Fruit fly (Drosophila melanogaster) whole organism, embryonic: Measurements from ENCODE around the gene CG31809.

Experiments
- Bteb2 ChIP-seq: fragments of 200-800 bp; sonication (Bioruptor generic); optimal IDR thresholded peaks from 2 replicates; lab custom pipeline; 2016; ENCODE audit warnings: missing biosample characterization, missing genetic modification characterization
- CG1024 ChIP-seq: fragments of 200-800 bp; sonication (Bioruptor generic); IDR thresholded peaks from 2 replicates; pipeline ENCODE4 v1.3.6; 2022; ENCODE audit warnings: missing biosample characterization, missing genetic modification characterization
- CG10267 ChIP-seq: fragments of 200-800 bp; sonication (Bioruptor generic); optimal IDR thresholded peaks from 2 replicates; lab custom pipeline; 2018; ENCODE audit warnings: missing biosample characterization, mild to moderate bottlenecking, missing genetic modification characterization, moderate library complexity
- CG10543 ChIP-seq: fragments of 200-800 bp; sonication (Bioruptor generic); optimal IDR thresholded peaks from 3 replicates; lab custom pipeline; 2017; ENCODE audit warnings: missing biosample characterization, mild to moderate bottlenecking, missing genetic modification characterization, moderate library complexity
- CG10979 ChIP-seq: fragments of 200-800 bp; sonication (Bioruptor generic); optimal IDR thresholded peaks from 2 replicates; lab custom pipeline; 2018; ENCODE audit warnings: missing biosample characterization, mild to moderate bottlenecking, missing genetic modification characterization, moderate library complexity
- CG11456 ChIP-seq: fragments of 200-800 bp; sonication (Bioruptor generic); IDR thresholded peaks from 3 replicates; pipeline ENCODE4 v1.3.6; 2022; ENCODE audit warnings: missing biosample characterization, missing genetic modification characterization
- CG12942 ChIP-seq: fragments of 200-800 bp; sonication (Bioruptor generic); optimal IDR thresholded peaks from 3 replicates; lab custom pipeline; 2016; ENCODE audit warnings: missing biosample characterization, missing genetic modification characterization
- CG14014 ChIP-seq: fragments of 200-800 bp; sonication (Bioruptor generic); IDR thresholded peaks from 2 replicates; pipeline ENCODE4 v1.3.6; 2022; ENCODE audit warnings: missing biosample characterization, missing genetic modification characterization
- CG1602 ChIP-seq: fragments of 200-800 bp; sonication (Bioruptor generic); optimal IDR thresholded peaks from 3 replicates; lab custom pipeline; 2016; ENCODE audit warnings: missing biosample characterization, missing genetic modification characterization
- CG17186 ChIP-seq: fragments of 200-800 bp; sonication (Bioruptor generic); optimal IDR thresholded peaks from 3 replicates; lab custom pipeline; 2017; ENCODE audit warnings: missing biosample characterization, missing genetic modification reagents, missing genetic modification characterization
- CG17328 ChIP-seq: fragments of 200-800 bp; sonication (Bioruptor generic); IDR thresholded peaks from 2 replicates; pipeline ENCODE4 v1.3.6; 2022; ENCODE audit warnings: missing biosample characterization, missing genetic modification characterization
- CG17361 ChIP-seq: fragments of 200-800 bp; sonication (Bioruptor generic); IDR thresholded peaks from 3 replicates; pipeline ENCODE4 v1.3.6; 2022; ENCODE audit warnings: missing biosample characterization, missing genetic modification characterization
- CG18011 ChIP-seq: fragments of 200-800 bp; sonication (Bioruptor generic); optimal IDR thresholded peaks from 2 replicates; lab custom pipeline; 2017; ENCODE audit warnings: missing biosample characterization, missing genetic modification characterization, mild to moderate bottlenecking, moderate library complexity, missing genotype
- CG1832 ChIP-seq: fragments of 200-800 bp; sonication (Bioruptor generic); optimal IDR thresholded peaks from 2 replicates; lab custom pipeline; 2017; ENCODE audit warnings: missing biosample characterization, mild to moderate bottlenecking, missing genetic modification characterization, inconsistent platforms
- CG18476 ChIP-seq: fragments of 200-800 bp; sonication (Bioruptor generic); optimal IDR thresholded peaks from 2 replicates; lab custom pipeline; 2016; ENCODE audit warnings: missing biosample characterization, mild to moderate bottlenecking, missing genetic modification characterization
- CG4617 ChIP-seq: fragments of 200-800 bp; sonication (Bioruptor generic); optimal IDR thresholded peaks from 3 replicates; lab custom pipeline; 2016; ENCODE audit warnings: missing biosample characterization, missing genetic modification characterization, borderline replicate concordance
- CG8388 ChIP-seq: fragments of 200-800 bp; sonication (Bioruptor generic); optimal IDR thresholded peaks from 2 replicates; lab custom pipeline; 2019; ENCODE audit warnings: missing biosample characterization, mild to moderate bottlenecking, missing genetic modification characterization, moderate library complexity
- D19B ChIP-seq: fragments of 200-800 bp; sonication (Bioruptor generic); optimal IDR thresholded peaks from 2 replicates; lab custom pipeline; 2017; ENCODE audit warnings: missing biosample characterization, mild to moderate bottlenecking, missing genetic modification characterization
- Dp ChIP-seq: fragments of 200-800 bp; sonication (Bioruptor generic); optimal IDR thresholded peaks from 2 replicates; lab custom pipeline; 2018; ENCODE audit warnings: missing biosample characterization, mild to moderate bottlenecking, missing genetic modification characterization, moderate library complexity
- HmgD ChIP-seq: fragments of 200-800 bp; sonication (Bioruptor generic); optimal IDR thresholded peaks from 3 replicates; lab custom pipeline; 2016; ENCODE audit warnings: missing biosample characterization, missing genetic modification characterization
- Hr51 ChIP-seq, 2 experiments: fragments of 200-800 bp; sonication (Bioruptor generic); optimal IDR thresholded peaks; 2 replicates in 1 of 2; 3 replicates in 1 of 2; lab custom pipeline; 2016 to 2018; ENCODE audit warnings: missing biosample characterization in 2 of 2, missing genetic modification characterization in 2 of 2, mild to moderate bottlenecking in 1 of 2, moderate library complexity in 1 of 2
- NK7.1 ChIP-seq: fragments of 200-800 bp; sonication (Bioruptor generic); optimal IDR thresholded peaks from 3 replicates; lab custom pipeline; 2016; ENCODE audit warnings: missing biosample characterization, missing genetic modification characterization
- Ptx1 ChIP-seq: fragments of 200-800 bp; sonication (Bioruptor generic); IDR thresholded peaks from 2 replicates; pipeline ENCODE4 v1.3.6; 2022; ENCODE audit warnings: missing biosample characterization, missing genetic modification characterization
- Rx ChIP-seq: fragments of 200-800 bp; sonication (Bioruptor generic); IDR thresholded peaks from 2 replicates; pipeline ENCODE4 v1.3.6; 2022; ENCODE audit warnings: missing biosample characterization, missing genetic modification characterization
- Side ChIP-seq: fragments of 200-800 bp; sonication (Bioruptor generic); optimal IDR thresholded peaks from 2 replicates; lab custom pipeline; 2016; ENCODE audit warnings: missing biosample characterization, missing genetic modification characterization
- Six4 ChIP-seq: fragments of 200-800 bp; sonication (Bioruptor generic); optimal IDR thresholded peaks from 2 replicates; lab custom pipeline; 2016; ENCODE audit warnings: missing biosample characterization, missing genetic modification characterization
- Trl ChIP-seq, 3 experiments: fragments of >200 bp in 2 of 3; fragments of 200-800 bp in 1 of 3; sonication (Bioruptor generic) in 1 of 3; optimal IDR thresholded peaks; 2 replicates in 1 of 3; 3 replicates in 2 of 3; lab custom pipeline; 2016 to 2017; ENCODE audit warnings: missing biosample characterization in 1 of 3, missing genetic modification characterization in 1 of 3
- cato ChIP-seq: fragments of 200-800 bp; sonication (Bioruptor generic); optimal IDR thresholded peaks from 2 replicates; lab custom pipeline; 2016; ENCODE audit warnings: missing biosample characterization, missing genetic modification characterization, borderline replicate concordance
- cg ChIP-seq: fragments of 200-800 bp; sonication (Bioruptor generic); optimal IDR thresholded peaks from 3 replicates; lab custom pipeline; 2019; ENCODE audit warnings: missing biosample characterization, mild to moderate bottlenecking, missing genetic modification characterization, moderate library complexity
- chinmo ChIP-seq: fragments of 200-800 bp; sonication (Bioruptor generic); IDR thresholded peaks from 4 replicates; pipeline ENCODE4 v1.3.6; 2022; ENCODE audit warnings: missing biosample characterization, missing genetic modification characterization; ENCODE audit not compliant: partially characterized antibody
- corto ChIP-seq: fragments of 200-800 bp; sonication (Bioruptor generic); optimal IDR thresholded peaks from 2 replicates; lab custom pipeline; 2016; ENCODE audit warnings: missing biosample characterization, mild to moderate bottlenecking, missing genetic modification characterization, moderate library complexity
- croc ChIP-seq: fragments of 200-800 bp; sonication (Bioruptor generic); conservative IDR thresholded peaks from 3 replicates; pipeline ENCODE4 v1.3.6; 2022; ENCODE audit warnings: missing biosample characterization, missing genetic modification characterization
- dati ChIP-seq: fragments of 200-800 bp; sonication (Bioruptor generic); IDR thresholded peaks from 2 replicates; pipeline ENCODE4 v1.3.6; 2022; ENCODE audit warnings: missing biosample characterization, missing genetic modification characterization
- dysf ChIP-seq: fragments of 200-800 bp; sonication (Bioruptor generic); IDR thresholded peaks from 3 replicates; pipeline ENCODE4 v1.3.6; 2022; ENCODE audit warnings: missing biosample characterization, missing genetic modification characterization
- gfzf ChIP-seq: fragments of 200-800 bp; sonication (Bioruptor generic); optimal IDR thresholded peaks from 2 replicates; lab custom pipeline; 2016; ENCODE audit warnings: missing biosample characterization, mild to moderate bottlenecking, missing genetic modification characterization, moderate library complexity
- gt ChIP-seq: fragments of 200-800 bp; sonication (Bioruptor generic); IDR thresholded peaks from 2 replicates; pipeline ENCODE4 v1.3.6; 2022; ENCODE audit warnings: missing biosample characterization, missing genetic modification characterization
- jing ChIP-seq: fragments of 200-800 bp; sonication (Bioruptor generic); optimal IDR thresholded peaks from 2 replicates; lab custom pipeline; 2018; ENCODE audit warnings: missing biosample characterization, mild to moderate bottlenecking, missing genetic modification characterization
- mam ChIP-seq: fragments of 200-800 bp; sonication (Bioruptor generic); optimal IDR thresholded peaks from 3 replicates; lab custom pipeline; 2016; ENCODE audit warnings: missing biosample characterization, missing genetic modification characterization
- p53 ChIP-seq: fragments of 200-800 bp; sonication (Bioruptor generic); optimal IDR thresholded peaks from 2 replicates; lab custom pipeline; 2016; ENCODE audit warnings: missing biosample characterization, missing genetic modification characterization
- shn ChIP-seq: fragments of 200-800 bp; sonication (Bioruptor generic); optimal IDR thresholded peaks from 3 replicates; lab custom pipeline; 2016; ENCODE audit warnings: missing biosample characterization, missing genetic modification characterization
- slbo ChIP-seq: fragments of 200-800 bp; sonication (Bioruptor generic); IDR thresholded peaks from 2 replicates; pipeline ENCODE4 v1.3.6; 2022; ENCODE audit warnings: missing biosample characterization, missing genetic modification characterization
- sob ChIP-seq: fragments of 200-800 bp; sonication (Bioruptor generic); IDR thresholded peaks from 2 replicates; pipeline ENCODE4 v1.3.6; 2022; ENCODE audit warnings: missing biosample characterization, missing genetic modification characterization
- sr ChIP-seq: fragments of 200-800 bp; sonication (Bioruptor generic); IDR thresholded peaks from 3 replicates; pipeline ENCODE4 v1.3.6; 2022; ENCODE audit warnings: missing biosample characterization, missing genetic modification characterization
- stwl ChIP-seq: fragments of 200-800 bp; sonication (Bioruptor generic); optimal IDR thresholded peaks from 3 replicates; lab custom pipeline; 2018; ENCODE audit warnings: missing biosample characterization, mild to moderate bottlenecking, missing genetic modification characterization, moderate library complexity
- tgo ChIP-seq: fragments of 200-800 bp; sonication (Bioruptor generic); IDR thresholded peaks from 3 replicates; pipeline ENCODE4 v1.3.6; 2022; ENCODE audit warnings: missing biosample characterization, missing genetic modification characterization
- tin ChIP-seq: fragments of 200-800 bp; sonication (Bioruptor generic); optimal IDR thresholded peaks from 3 replicates; lab custom pipeline; 2016; ENCODE audit warnings: missing biosample characterization, missing genetic modification characterization
- tup ChIP-seq: fragments of 200-800 bp; sonication (Bioruptor generic); optimal IDR thresholded peaks from 2 replicates; lab custom pipeline; 2016; ENCODE audit warnings: missing biosample characterization, mild to moderate bottlenecking, missing genetic modification characterization, moderate library complexity
- wek ChIP-seq: fragments of 200-800 bp; sonication (Bioruptor generic); optimal IDR thresholded peaks from 3 replicates; lab custom pipeline; 2018; ENCODE audit warnings: missing biosample characterization, mild to moderate bottlenecking, missing genetic modification characterization, moderate library complexity
- yki ChIP-seq: fragments of >200 bp; optimal IDR thresholded peaks from 3 replicates; lab custom pipeline; 2018

The CG31809 gene

DNA sequence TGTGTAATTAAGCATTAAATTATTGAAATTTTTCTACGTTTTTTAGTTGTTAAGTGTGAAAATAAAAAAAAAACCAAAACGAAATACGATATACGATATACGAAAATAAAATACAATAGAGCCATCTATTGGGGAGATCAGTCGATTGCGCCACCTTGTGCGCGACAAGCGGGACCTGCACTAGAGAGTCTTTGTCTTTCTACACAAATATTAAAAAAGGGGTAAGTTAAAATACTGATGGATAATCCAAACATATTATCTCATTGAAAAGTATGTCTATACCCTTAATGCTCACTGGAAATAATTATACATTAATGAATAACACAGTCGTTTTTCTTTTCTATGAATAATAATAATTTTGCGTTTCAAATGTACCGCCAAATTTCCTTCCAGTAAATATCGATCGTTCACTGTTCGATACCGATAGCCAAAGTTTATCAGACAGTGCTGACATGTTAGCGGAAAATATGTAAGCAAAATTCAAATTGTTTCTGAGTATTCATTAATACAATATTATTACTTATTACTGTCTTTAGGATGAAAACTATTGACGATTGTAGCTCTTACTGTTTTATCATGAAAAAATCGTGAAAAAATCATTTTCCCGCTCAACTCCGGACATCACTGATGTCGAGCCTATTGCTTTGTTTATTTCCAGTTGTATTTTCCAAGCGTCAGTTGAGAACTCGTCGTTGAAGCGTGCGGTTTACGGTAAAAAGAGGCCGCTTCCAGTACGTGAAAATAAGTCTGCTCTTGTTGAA is 42.3 kb downstream of the CG31809 start, which contains the start of gene mdy (continued):
- TF ChIP-seq sr (GFP tag; lab: Robert Waterston, UW) (no peak), D19B (peak; percentile 36), CG14014 (GFP tag; lab: Robert Waterston, UW) (peak; percentile 70), tin (GFP tag; lab: Kevin White, UChicago) (peak; percentile 50), corto (peak; percentile 33), Six4 (GFP tag; lab: Kevin White, UChicago) (peak; percentile 33), tgo (GFP tag; lab: Robert Waterston, UW) (peak; percentile 53), stwl (peak; percentile 24), Bteb2 (GFP tag; lab: Kevin White, UChicago) (peak; percentile 47), CG18011 (GFP tag; lab: Kevin White, UChicago) (peak; percentile 52), tup (peak; percentile 29), Side (GFP tag; lab: Kevin White, UChicago) (peak; percentile 5), yki (lab: Kevin White, UChicago) (no peak), CG17186 (GFP tag; lab: Kevin White, UChicago) (peak; percentile 7), sob (GFP tag; lab: Robert Waterston, UW) (peak; percentile 23; the same call in 1 of the 2 replicates), shn (GFP tag; lab: Kevin White, UChicago) (peak; percentile 17), Trl (optimal IDR thresholded peaks at IDR 0.05; lab: Kevin White, UChicago) (peak in 1 of 2 experiments; percentile 2), Trl (GFP tag; optimal IDR thresholded peaks at IDR 0.05; lab: Kevin White, UChicago) (peak; percentile 15), cato (GFP tag; lab: Kevin White, UChicago) (no peak), CG18476 (peak; percentile 71), dati (GFP tag; lab: Robert Waterston, UW) (peak; percentile 45; the same call in 1 of the 2 replicates), slbo (GFP tag; lab: Robert Waterston, UW) (peak; percentile 67), CG1602 (GFP tag; lab: Kevin White, UChicago) (peak; percentile 44), Dp (GFP tag; lab: Kevin White, UChicago) (peak; percentile 89), wek (GFP tag; lab: Kevin White, UChicago) (no peak), CG10267 (tag; lab: Kevin White, UChicago) (peak; percentile 62), CG8388 (GFP tag; lab: Kevin White, UChicago) (peak; percentile 52), gt (GFP tag; lab: Robert Waterston, UW) (no peak), HmgD (GFP tag; lab: Kevin White, UChicago) (no peak), cg (no peak), chinmo (0 out of 4 replicates have a peak, but pooled peaks have one; percentile 34), CG17361 (GFP tag; lab: Robert Waterston, UW) (peak; percentile 70; the same call in 2 of the 3 replicates), Hr51 (GFP tag; optimal IDR thresholded peaks at IDR 0.05; lab: Kevin White, UChicago) (peak; percentile 45 to 53), croc (GFP tag; lab: Robert Waterston, UW) (no peak), p53 (GFP tag; lab: Kevin White, UChicago) (no peak), mam (GFP tag; lab: Kevin White, UChicago) (peak; percentile 33), CG11456 (GFP tag; lab: Robert Waterston, UW) (peak; percentile 86), Ptx1 (GFP tag; lab: Robert Waterston, UW) (peak; percentile 46), NK7.1 (GFP tag; lab: Kevin White, UChicago) (no peak), dysf (GFP tag; lab: Robert Waterston, UW) (peak; percentile 55; the same call in 2 of the 3 replicates), CG17328 (GFP tag; lab: Robert Waterston, UW) (peak; percentile 35), CG1832 (GFP tag; lab: Kevin White, UChicago) (no peak), CG1024 (GFP tag; lab: Robert Waterston, UW) (peak; percentile 27; the same call in 1 of the 2 replicates), CG12942 (GFP tag; lab: Kevin White, UChicago) (peak; percentile 39), Rx (GFP tag; lab: Robert Waterston, UW) (0 out of 2 replicates have a peak, but pooled peaks have one; percentile 9), jing (GFP tag; lab: Kevin White, UChicago) (no peak), CG4617 (GFP tag; lab: Kevin White, UChicago) (no peak), gfzf (no peak), CG10979 (tag; lab: Kevin White, UChicago) (peak; percentile 38), CG10543 (GFP tag; lab: Kevin White, UChicago) (no peak)
